Worm (Caenorhabditis elegans) whole organism, early embryonic: ENCODE results near the gene F38H4.5.

ENCODE experiments used
- ama-1 ChIP-seq: fragments of 150-350 bp; optimal IDR thresholded peaks from 2 replicates; lab custom pipeline; 2014
- tbx-11 ChIP-seq: fragments of 200-800 bp; sonication (Bioruptor generic); IDR thresholded peaks from 2 replicates; pipeline ENCODE4 v1.3.6; 2022; ENCODE audit warnings: missing genetic modification characterization, missing compliant biosample characterization

DNA sequence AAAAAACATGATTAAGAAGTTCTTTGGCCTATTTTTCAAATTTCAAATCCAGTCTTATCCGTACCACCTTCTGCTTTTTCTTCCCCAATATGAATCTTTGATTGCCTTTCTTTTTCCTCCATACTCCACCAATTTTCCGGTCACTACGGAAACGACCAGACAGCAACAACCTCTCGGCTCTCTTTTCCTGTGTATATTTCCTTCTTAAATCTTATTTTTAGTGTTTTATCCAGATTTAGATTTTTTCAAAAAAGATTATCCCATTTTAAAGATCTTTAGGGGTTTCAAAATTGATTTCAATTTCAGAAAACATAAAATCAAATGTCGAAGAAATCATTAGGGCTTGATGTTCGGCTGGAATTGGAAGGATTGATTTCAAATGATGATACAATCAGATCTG is 12.2 kb downstream of the F38H4.5 start, which contains the start of gene trpa-1:
- TF ChIP-seq tbx-11 (GFP tag; lab: Robert Waterston, UW) (no peak), ama-1 (lab: Kevin White, UChicago) (no peak)
